Fruit fly (Drosophila melanogaster) whole organism, embryonic: Measurements from ENCODE around the gene GNBP1.

Experiments used
- Abd-B ChIP-seq: fragments of 200-800 bp; sonication (Bioruptor generic); optimal IDR thresholded peaks from 2 replicates; lab custom pipeline; 2018; ENCODE audit warnings: missing biosample characterization, mild to moderate bottlenecking, missing genetic modification characterization, moderate library complexity
- CG1024 ChIP-seq: fragments of 200-800 bp; sonication (Bioruptor generic); IDR thresholded peaks from 2 replicates; pipeline ENCODE4 v1.3.6; 2022; ENCODE audit warnings: missing biosample characterization, missing genetic modification characterization
- CG11456 ChIP-seq: fragments of 200-800 bp; sonication (Bioruptor generic); IDR thresholded peaks from 3 replicates; pipeline ENCODE4 v1.3.6; 2022; ENCODE audit warnings: missing biosample characterization, missing genetic modification characterization
- CG11560 ChIP-seq: fragments of 200-800 bp; sonication (Bioruptor generic); IDR thresholded peaks from 3 replicates; pipeline ENCODE4 v1.3.6; 2022; ENCODE audit warnings: missing biosample characterization, missing genetic modification characterization
- CG12942 ChIP-seq: fragments of 200-800 bp; sonication (Bioruptor generic); optimal IDR thresholded peaks from 3 replicates; lab custom pipeline; 2016; ENCODE audit warnings: missing biosample characterization, missing genetic modification characterization
- CG13894 ChIP-seq: fragments of 200-800 bp; sonication (Bioruptor generic); optimal IDR thresholded peaks from 3 replicates; lab custom pipeline; 2018; ENCODE audit warnings: missing biosample characterization, mild to moderate bottlenecking, missing genetic modification characterization, moderate library complexity
- CG14667 ChIP-seq: fragments of 200-800 bp; sonication (Bioruptor generic); IDR thresholded peaks from 2 replicates; pipeline ENCODE4 v1.3.6; 2022; ENCODE audit warnings: missing biosample characterization, missing genetic modification characterization
- CG16779 ChIP-seq: fragments of 200-800 bp; sonication (Bioruptor generic); IDR thresholded peaks from 2 replicates; pipeline ENCODE4 v1.3.6; 2022; ENCODE audit warnings: missing biosample characterization, missing genetic modification characterization
- CG17802 ChIP-seq: fragments of 200-800 bp; sonication (Bioruptor generic); optimal IDR thresholded peaks from 2 replicates; lab custom pipeline; 2018; ENCODE audit warnings: missing biosample characterization, mild to moderate bottlenecking, missing genetic modification characterization, moderate library complexity
- CG1792 ChIP-seq: fragments of 200-800 bp; sonication (Bioruptor generic); optimal IDR thresholded peaks from 2 replicates; lab custom pipeline; 2016; ENCODE audit warnings: missing biosample characterization, missing genetic modification characterization
- CG32767 ChIP-seq: fragments of 200-800 bp; sonication (Bioruptor generic); IDR thresholded peaks from 2 replicates; pipeline ENCODE4 v1.3.6; 2022; ENCODE audit warnings: missing biosample characterization, missing genetic modification characterization
- CG42726 ChIP-seq: fragments of 200-800 bp; sonication (Bioruptor generic); IDR thresholded peaks from 2 replicates; pipeline ENCODE4 v1.3.6; 2022; ENCODE audit warnings: missing biosample characterization, missing genetic modification characterization; ENCODE audit not compliant: partially characterized antibody
- CG4424 ChIP-seq: fragments of 200-800 bp; sonication (Bioruptor generic); optimal IDR thresholded peaks from 3 replicates; lab custom pipeline; 2016; ENCODE audit warnings: missing biosample characterization, missing genetic modification characterization
- CG4730 ChIP-seq: fragments of 200-800 bp; sonication (Bioruptor generic); IDR thresholded peaks from 2 replicates; pipeline ENCODE4 v1.3.6; 2022; ENCODE audit warnings: missing biosample characterization, missing genetic modification characterization
- CG6689 ChIP-seq: fragments of 200-800 bp; sonication (Bioruptor generic); IDR thresholded peaks from 2 replicates; pipeline ENCODE4 v1.3.6; 2022; ENCODE audit warnings: missing biosample characterization, missing genetic modification characterization
- CG7556 ChIP-seq: fragments of 200-800 bp; sonication (Bioruptor generic); optimal IDR thresholded peaks from 2 replicates; lab custom pipeline; 2017; ENCODE audit warnings: missing biosample characterization, mild to moderate bottlenecking, missing genetic modification characterization
- CG8089 ChIP-seq: fragments of 200-800 bp; sonication (Bioruptor generic); optimal IDR thresholded peaks from 3 replicates; lab custom pipeline; 2016; ENCODE audit warnings: missing biosample characterization, missing genetic modification characterization
- CG8290 ChIP-seq, 3 experiments: fragments of 200-800 bp; sonication (Bioruptor generic); optimal IDR thresholded peaks; 2 replicates each; lab custom pipeline; 2016 to 2019; ENCODE audit warnings: missing biosample characterization in 3 of 3, missing genetic modification characterization in 3 of 3, mild to moderate bottlenecking in 2 of 3, moderate library complexity in 1 of 3
- CG9437 ChIP-seq: fragments of 200-800 bp; sonication (Bioruptor generic); optimal IDR thresholded peaks from 2 replicates; lab custom pipeline; 2018; ENCODE audit warnings: missing biosample characterization, mild to moderate bottlenecking, missing genetic modification characterization
- CG9876 ChIP-seq: fragments of 200-800 bp; sonication (Bioruptor generic); optimal IDR thresholded peaks from 2 replicates; lab custom pipeline; 2016; ENCODE audit warnings: missing biosample characterization, missing genetic modification characterization
- Chrac-16 ChIP-seq: fragments of 200-800 bp; sonication (Bioruptor generic); optimal IDR thresholded peaks from 3 replicates; lab custom pipeline; 2016; ENCODE audit warnings: missing biosample characterization, missing genetic modification characterization
- D19A ChIP-seq: fragments of 200-800 bp; optimal IDR thresholded peaks from 3 replicates; lab custom pipeline; 2019; ENCODE audit warnings: missing biosample characterization, mild to moderate bottlenecking, missing genetic modification characterization, moderate library complexity
- Dref ChIP-seq: fragments of 200-800 bp; sonication (Bioruptor generic); IDR thresholded peaks from 2 replicates; pipeline ENCODE4 v1.3.6; 2022; ENCODE audit warnings: missing biosample characterization, missing genetic modification characterization
- Fer3 ChIP-seq: fragments of 200-800 bp; sonication (Bioruptor generic); optimal IDR thresholded peaks from 2 replicates; lab custom pipeline; 2018; ENCODE audit warnings: missing biosample characterization, mild to moderate bottlenecking, missing genetic modification characterization, moderate library complexity
- Gsc ChIP-seq: fragments of 200-800 bp; sonication (Bioruptor generic); IDR thresholded peaks from 2 replicates; pipeline ENCODE4 v1.3.6; 2022; ENCODE audit warnings: missing biosample characterization, missing genetic modification characterization
- H2.0 ChIP-seq: fragments of 200-800 bp; sonication (Bioruptor generic); IDR thresholded peaks from 2 replicates; pipeline ENCODE4 v1.3.6; 2022; ENCODE audit warnings: missing biosample characterization, missing genetic modification characterization
- Hr51 ChIP-seq, 2 experiments: fragments of 200-800 bp; sonication (Bioruptor generic); optimal IDR thresholded peaks; 2 replicates in 1 of 2; 3 replicates in 1 of 2; lab custom pipeline; 2016 to 2018; ENCODE audit warnings: missing biosample characterization in 2 of 2, missing genetic modification characterization in 2 of 2, mild to moderate bottlenecking in 1 of 2, moderate library complexity in 1 of 2
- MBD-R2 ChIP-seq: fragments of 200-800 bp; sonication (Bioruptor generic); IDR thresholded peaks from 2 replicates; pipeline ENCODE4 v1.3.6; 2022; ENCODE audit warnings: missing biosample characterization, missing genetic modification characterization
- MTF-1 ChIP-seq: fragments of 200-800 bp; sonication (Bioruptor generic); optimal IDR thresholded peaks from 2 replicates; lab custom pipeline; 2018; ENCODE audit warnings: missing biosample characterization, mild to moderate bottlenecking, missing genetic modification characterization, borderline replicate concordance
- Nf-YA ChIP-seq: fragments of 200-800 bp; sonication (Bioruptor generic); IDR thresholded peaks from 2 replicates; pipeline ENCODE4 v1.3.6; 2022; ENCODE audit warnings: missing biosample characterization, missing genetic modification characterization
- Nf-YB ChIP-seq: fragments of 200-800 bp; sonication (Bioruptor generic); optimal IDR thresholded peaks from 3 replicates; lab custom pipeline; 2019; ENCODE audit warnings: missing biosample characterization, mild to moderate bottlenecking, missing genetic modification characterization, moderate library complexity
- Oaz ChIP-seq: fragments of 200-800 bp; sonication (Bioruptor generic); IDR thresholded peaks from 2 replicates; pipeline ENCODE4 v1.3.6; 2022; ENCODE audit warnings: missing biosample characterization, missing genetic modification characterization
- Optix ChIP-seq: fragments of 200-800 bp; sonication (Bioruptor generic); IDR thresholded peaks from 3 replicates; pipeline ENCODE4 v1.3.6; 2022; ENCODE audit warnings: missing biosample characterization, missing genetic modification characterization
- Stat92E ChIP-seq, 3 experiments: fragments of >200 bp in 2 of 3; fragments of 200-800 bp in 1 of 3; sonication (Bioruptor generic) in 1 of 3; optimal IDR thresholded peaks; 2 replicates each; lab custom pipeline; 2017 to 2019; ENCODE audit warnings: missing biosample characterization in 3 of 3, missing genetic modification characterization in 3 of 3, mild to moderate bottlenecking in 1 of 3, moderate library complexity in 1 of 3
- ac ChIP-seq: fragments of 200-800 bp; sonication (Bioruptor generic); optimal IDR thresholded peaks from 3 replicates; lab custom pipeline; 2017; ENCODE audit warnings: missing biosample characterization, mild to moderate bottlenecking, missing genetic modification characterization
- bsh ChIP-seq, 2 experiments: fragments of 200-800 bp; sonication (Bioruptor generic); optimal IDR thresholded peaks; 2 replicates each; lab custom pipeline; 2017 to 2018; ENCODE audit warnings: mild to moderate bottlenecking in 2 of 2, missing biosample characterization in 2 of 2, missing genetic modification characterization in 2 of 2, moderate library complexity in 1 of 2
- disco-r ChIP-seq: fragments of 200-800 bp; sonication (Bioruptor generic); optimal IDR thresholded peaks from 2 replicates; lab custom pipeline; 2016; ENCODE audit warnings: missing biosample characterization, missing genetic modification characterization
- dysf ChIP-seq: fragments of 200-800 bp; sonication (Bioruptor generic); IDR thresholded peaks from 3 replicates; pipeline ENCODE4 v1.3.6; 2022; ENCODE audit warnings: missing biosample characterization, missing genetic modification characterization
- emc ChIP-seq: fragments of 200-800 bp; sonication (Bioruptor generic); optimal IDR thresholded peaks from 2 replicates; lab custom pipeline; 2016; ENCODE audit warnings: missing biosample characterization, missing genetic modification characterization
- fd96Cb ChIP-seq: fragments of 200-800 bp; sonication (Bioruptor generic); optimal IDR thresholded peaks from 2 replicates; lab custom pipeline; 2018; ENCODE audit warnings: missing biosample characterization, mild to moderate bottlenecking, missing genetic modification characterization, moderate library complexity
- gsb-n ChIP-seq: fragments of 200-800 bp; sonication (Bioruptor generic); optimal IDR thresholded peaks from 3 replicates; lab custom pipeline; 2018; ENCODE audit warnings: missing biosample characterization, mild to moderate bottlenecking, missing genetic modification characterization
- lola ChIP-seq, 3 experiments: fragments of >200 bp in 2 of 3; fragments of 200-800 bp in 1 of 3; sonication (Bioruptor generic) in 1 of 3; optimal IDR thresholded peaks; 2 replicates each; lab custom pipeline; 2017 to 2019; ENCODE audit warnings: missing biosample characterization in 3 of 3, missing genetic modification characterization in 3 of 3, mild to moderate bottlenecking in 1 of 3, moderate library complexity in 1 of 3
- pho ChIP-seq: fragments of 200-800 bp; sonication (Bioruptor generic); optimal IDR thresholded peaks from 2 replicates; lab custom pipeline; 2016; ENCODE audit warnings: missing biosample characterization, missing genetic modification characterization
- pnt ChIP-seq: fragments of 200-800 bp; sonication (Bioruptor generic); optimal IDR thresholded peaks from 3 replicates; lab custom pipeline; 2016; ENCODE audit warnings: missing biosample characterization, missing genetic modification characterization
- psq ChIP-seq: fragments of 200-800 bp; sonication (Bioruptor generic); optimal IDR thresholded peaks from 2 replicates; lab custom pipeline; 2017; ENCODE audit warnings: missing biosample characterization, missing genetic modification characterization
- ro ChIP-seq: fragments of 200-800 bp; sonication (Bioruptor generic); IDR thresholded peaks from 2 replicates; pipeline ENCODE4 v1.3.6; 2022; ENCODE audit warnings: missing biosample characterization, missing genetic modification characterization
- salm ChIP-seq: fragments of 200-800 bp; sonication (Bioruptor generic); optimal IDR thresholded peaks from 2 replicates; lab custom pipeline; 2018; ENCODE audit warnings: missing biosample characterization, mild to moderate bottlenecking, missing genetic modification characterization
- trem ChIP-seq: fragments of 200-800 bp; optimal IDR thresholded peaks from 3 replicates; lab custom pipeline; 2019; ENCODE audit warnings: missing biosample characterization, mild to moderate bottlenecking, missing genetic modification characterization, moderate library complexity
- trh ChIP-seq: fragments of 200-800 bp; sonication (Bioruptor generic); optimal IDR thresholded peaks from 2 replicates; lab custom pipeline; 2016; ENCODE audit warnings: missing biosample characterization, missing genetic modification characterization

Gene GNBP1

DNA sequence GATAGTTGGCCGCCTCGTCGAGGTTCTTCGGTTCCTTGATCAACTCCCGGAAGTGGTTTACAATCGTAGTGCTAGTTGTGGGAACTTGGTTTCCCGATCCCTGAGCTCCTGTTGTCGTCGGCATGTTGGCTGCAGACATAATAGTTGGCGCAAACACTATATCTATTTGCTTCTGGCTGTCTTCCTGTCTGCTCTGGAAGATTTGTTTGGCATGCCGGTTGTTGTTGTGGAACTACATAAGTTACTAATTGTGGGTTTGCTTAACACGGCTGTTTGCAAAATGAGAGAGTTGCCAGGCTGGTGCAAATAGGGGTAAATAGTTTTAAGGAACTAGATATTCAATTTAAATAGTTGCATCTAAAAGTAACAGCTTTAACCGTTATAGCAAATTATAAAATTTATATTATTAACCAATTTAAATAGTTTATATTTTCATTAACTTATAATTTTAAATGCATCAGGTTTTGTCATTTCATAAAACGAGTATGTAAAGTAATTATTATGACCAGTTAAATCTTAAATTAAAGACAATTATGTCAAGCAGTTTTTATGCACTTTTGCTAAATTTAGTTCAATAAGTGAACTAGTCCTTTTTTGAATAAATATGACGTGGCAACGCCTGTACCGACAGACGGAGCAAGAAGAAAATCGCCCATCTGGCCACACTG is 6.1 kb downstream of the GNBP1 start, which contains the start of the genes Sgf11 and CG32202 (continued):
- TF ChIP-seq Fer3 (tag; lab: Kevin White, UChicago) (peak; percentile 35), Chrac-16 (peak; percentile 40), CG9876 (GFP tag; lab: Kevin White, UChicago) (no peak), CG8290 (GFP tag; optimal IDR thresholded peaks at IDR 0.05; lab: Kevin White, UChicago) (peak; percentile 1), CG8290 (tag; optimal IDR thresholded peaks at IDR 0.05; lab: Kevin White, UChicago) (no peak), lola (GFP tag; optimal IDR thresholded peaks at IDR 0.05; lab: Kevin White, UChicago) (peak in 1 of 3 experiments; percentile 78), Oaz (no peak), bsh (GFP tag; optimal IDR thresholded peaks at IDR 0.05; lab: Kevin White, UChicago) (peak in 1 of 2 experiments; percentile 63), ro (GFP tag; lab: Robert Waterston, UW) (no peak), CG16779 (GFP tag; lab: Robert Waterston, UW) (no peak), trh (GFP tag; lab: Kevin White, UChicago) (peak; percentile 25), emc (no peak), CG1792 (GFP tag; lab: Kevin White, UChicago) (no peak), salm (tag; lab: Kevin White, UChicago) (peak; percentile 21), Abd-B (no peak), Hr51 (GFP tag; optimal IDR thresholded peaks at IDR 0.05; lab: Kevin White, UChicago) (peak in 1 of 2 experiments; percentile 77), Gsc (GFP tag; lab: Robert Waterston, UW) (no peak), CG6689 (GFP tag; lab: Robert Waterston, UW) (peak; percentile 53; the same call in 1 of the 2 replicates), Nf-YA (GFP tag; lab: Robert Waterston, UW) (no peak), CG4730 (GFP tag; lab: Robert Waterston, UW) (0 out of 2 replicates have a peak, but pooled peaks have one; percentile 6), CG1024 (GFP tag; lab: Robert Waterston, UW) (no peak), MBD-R2 (GFP tag; lab: Robert Waterston, UW) (peak; percentile 48), D19A (peak; percentile 46), fd96Cb (peak; percentile 46), CG11560 (tag; lab: Robert Waterston, UW) (no peak), CG17802 (tag; lab: Kevin White, UChicago) (no peak), disco-r (GFP tag; lab: Kevin White, UChicago) (no peak), psq (GFP tag; lab: Kevin White, UChicago) (peak; percentile 40), gsb-n (peak; percentile 48), Stat92E (GFP tag; optimal IDR thresholded peaks at IDR 0.05; lab: Kevin White, UChicago) (no peak), H2.0 (GFP tag; lab: Robert Waterston, UW) (peak; percentile 38; the same call in 1 of the 2 replicates), MTF-1 (no peak), ac (GFP tag; lab: Kevin White, UChicago) (no peak), CG14667 (GFP tag; lab: Robert Waterston, UW) (no peak), Nf-YB (GFP tag; lab: Kevin White, UChicago) (peak; percentile 47), CG32767 (GFP tag; lab: Robert Waterston, UW) (peak; percentile 44; the same call in 1 of the 2 replicates), Optix (GFP tag; lab: Robert Waterston, UW) (no peak), CG42726 (GFP tag; lab: Robert Waterston, UW) (no peak), trem (tag; lab: Kevin White, UChicago) (peak; percentile 76), CG9437 (GFP tag; lab: Kevin White, UChicago) (peak; percentile 76), CG4424 (peak; percentile 56), CG8089 (GFP tag; lab: Kevin White, UChicago) (no peak), dysf (peak; percentile 49; the same call in 1 of the 3 replicates), CG13894 (no peak), pho (GFP tag; lab: Kevin White, UChicago) (no peak), pnt (peak; percentile 2), CG12942 (GFP tag; lab: Kevin White, UChicago) (peak; percentile 72), CG11456 (GFP tag; lab: Robert Waterston, UW) (no peak), Dref (GFP tag; lab: Robert Waterston, UW) (no peak), CG7556 (peak; percentile 80)
